Fruit fly (Drosophila melanogaster) whole organism, embryonic: ENCODE results near the gene CG7519.

Experiments used
- Jarid2 ChIP-seq: fragments of 200-800 bp; sonication (Bioruptor generic); optimal IDR thresholded peaks from 3 replicates; lab custom pipeline; 2017; ENCODE audit warnings: mild to moderate bottlenecking, missing biosample characterization, missing genetic modification reagents, missing genetic modification characterization
- NfI ChIP-seq: fragments of 200-800 bp; sonication (Bioruptor generic); optimal IDR thresholded peaks from 3 replicates; lab custom pipeline; 2018; ENCODE audit warnings: missing biosample characterization, mild to moderate bottlenecking, missing genetic modification characterization, moderate library complexity

- TF ChIP-seq NfI (GFP tag; lab: Kevin White, UChicago), result no peak
- TF ChIP-seq Jarid2 (GFP tag; lab: Kevin White, UChicago), result no peak
These were observed 31.4 kb downstream of the CG7519 start for dm6 chr3L:21524071-21524889.
